Worm (Caenorhabditis elegans) whole organism, L2 larva: ENCODE data around the gene rga-5.

ENCODE experiments used
- ama-1 ChIP-seq: fragments of 150-350 bp; optimal IDR thresholded peaks from 2 replicates; lab custom pipeline; 2018; ENCODE audit warnings: inconsistent platforms
- lsy-2 ChIP-seq, 2 experiments: fragments of 150-350 bp in 1 of 2; sonication (generic microtip) in 1 of 2; optimal IDR thresholded peaks; 2 replicates each; lab custom pipeline; 2014 to 2017; ENCODE audit warnings: missing biosample characterization in 2 of 2, missing genetic modification characterization in 2 of 2
- skn-1 ChIP-seq: sonication (generic microtip); optimal IDR thresholded peaks from 2 replicates; lab custom pipeline; 2017; ENCODE audit warnings: missing biosample characterization, missing genetic modification characterization

DNA sequence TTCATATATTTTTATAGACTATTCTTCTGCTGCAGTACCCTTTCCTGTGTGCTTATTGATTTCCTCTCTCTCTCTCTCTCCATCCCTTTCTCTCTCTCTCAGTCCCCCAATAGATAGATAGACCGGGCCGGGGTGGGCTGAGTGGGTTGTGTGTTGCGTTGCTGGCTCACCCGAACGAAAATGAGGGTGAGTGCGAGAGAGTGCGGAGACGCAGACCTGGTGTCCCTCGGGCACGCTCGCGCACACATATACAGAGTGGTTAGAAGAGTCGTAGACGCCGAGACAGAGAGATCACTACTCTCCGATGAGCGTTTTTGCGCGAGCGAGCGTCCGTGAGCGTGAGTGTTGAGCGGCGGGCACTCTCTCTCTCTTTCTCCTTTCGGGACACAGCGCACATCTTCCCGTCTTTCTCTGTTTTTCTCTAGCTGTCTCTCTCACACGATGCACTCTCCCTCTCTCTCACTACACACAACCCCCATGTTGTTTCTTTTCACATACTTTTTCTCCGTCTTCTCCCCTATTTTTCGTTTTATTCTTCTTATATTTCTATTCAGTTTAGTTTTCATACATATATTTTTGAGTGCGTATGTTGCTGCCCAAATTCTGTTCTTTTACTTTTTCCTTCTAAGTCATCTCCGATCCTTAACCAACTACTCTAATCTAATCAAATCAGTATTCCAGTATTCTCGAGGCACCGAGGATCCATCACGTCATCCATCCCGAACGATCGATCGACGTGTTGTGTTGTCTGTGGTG lies 59.9 kb downstream of the rga-5 start, which contains the start of gene lin-66:
- TF ChIP-seq lsy-2 (tag; optimal IDR thresholded peaks at IDR 0.05; lab: Kevin White, UChicago) = peak; percentile 37 to 78
- TF ChIP-seq ama-1 (lab: Kevin White, UChicago) = peak; percentile 61
- no peak for TF ChIP-seq skn-1 (tag; lab: Kevin White, UChicago)
